Worm (Caenorhabditis elegans): Measurements from ENCODE around the gene C35D10.5.

The C35D10.5 gene

ce11 chrIII:4899035-4899578, 37.0 kb downstream of the C35D10.5 start, which contains the start of gene nhl-2:
TSS of gene nhl-2 (minus strand) at chrIII:4899085.
- TF ChIP-seq unc-62 (GFP tag; optimal IDR thresholded peaks at IDR 0.05): no peak

ce11 chrIII:4899728-4900127, 37.6 kb downstream of the C35D10.5 start:
- no peak for TF ChIP-seq unc-62 (GFP tag; optimal IDR thresholded peaks at IDR 0.05)

ce11 chrIII:4900260-4900659, 38.1 kb downstream of the C35D10.5 start, which contains the start of gene tag-340:
TSS of gene tag-340 (plus strand) at chrIII:4900508.
- no peak for TF ChIP-seq unc-62 (GFP tag; optimal IDR thresholded peaks at IDR 0.05)

- TF ChIP-seq unc-62 (GFP tag; optimal IDR thresholded peaks at IDR 0.05): no peak
These were observed 41.6 kb downstream of the C35D10.5 start, which contains the start of gene kbp-2 for ce11 chrIII:4903784-4904183. TSS of gene kbp-2 (minus strand) at chrIII:4903884.

ce11 chrIII:4905405-4905804, 43.3 kb downstream of the C35D10.5 start, which contains the start of gene F26F4.8:
TSS of gene F26F4.8 (minus strand) at chrIII:4905473.
- TF ChIP-seq unc-62 (GFP tag; optimal IDR thresholded peaks at IDR 0.05): no peak

ce11 chrIII:4906365-4906764, 44.2 kb downstream of the C35D10.5 start:
- no peak for TF ChIP-seq unc-62 (GFP tag; optimal IDR thresholded peaks at IDR 0.05)

ce11 chrIII:4906896-4907295, 44.7 kb downstream of the C35D10.5 start, which contains the start of gene rom-1:
TSS of gene rom-1 (plus strand) at chrIII:4907196.
- TF ChIP-seq unc-62 (GFP tag; optimal IDR thresholded peaks at IDR 0.05): no peak

- TF ChIP-seq unc-62 (GFP tag; optimal IDR thresholded peaks at IDR 0.05): no peak
These were observed 47.8 kb downstream of the C35D10.5 start, which contains the start of gene F26F4.12 for ce11 chrIII:4909938-4910337. TSS of gene F26F4.12 (minus strand) at chrIII:4910038.

- no peak for TF ChIP-seq unc-62 (GFP tag; optimal IDR thresholded peaks at IDR 0.05)
These were observed 48.8 kb downstream of the C35D10.5 start, which contains the start of gene F26F4.2 for ce11 chrIII:4910956-4911355. TSS of gene F26F4.2 (plus strand) at chrIII:4911256.

- TF ChIP-seq unc-62 (GFP tag; optimal IDR thresholded peaks at IDR 0.05): no peak
These were observed 50.2 kb downstream of the C35D10.5 start, which contains the start of the genes F26F4.9 and cee-1 for ce11 chrIII:4912317-4912716. TSS of gene F26F4.9 (minus strand) at chrIII:4912521. TSS of gene cee-1 (plus strand) at chrIII:4912699.
